Fruit fly (Drosophila melanogaster) whole organism, pupa: ENCODE measurements around the gene CG14304.
A peak's percentile ranks its signal among the peaks of the same experiment; 100 is the strongest.

ENCODE experiments used
- CG10348 ChIP-seq: fragments of 200-800 bp; sonication (Bioruptor generic); IDR thresholded peaks from 2 replicates; pipeline ENCODE4 v1.3.6; 2022; ENCODE audit warnings: missing biosample characterization, missing genetic modification characterization
- CG12605 ChIP-seq: fragments of 200-800 bp; sonication (Bioruptor generic); IDR thresholded peaks from 2 replicates; pipeline ENCODE4 v1.3.6; 2022; ENCODE audit warnings: missing biosample characterization, missing genetic modification characterization
- CG13204 ChIP-seq: fragments of 200-800 bp; sonication (Bioruptor generic); optimal IDR thresholded peaks from 2 replicates; lab custom pipeline; 2018; ENCODE audit warnings: missing biosample characterization, mild to moderate bottlenecking, missing genetic modification characterization, moderate library complexity
- CG14655 ChIP-seq: fragments of 200-800 bp; sonication (Bioruptor generic); optimal IDR thresholded peaks from 3 replicates; lab custom pipeline; 2017; ENCODE audit warnings: mild to moderate bottlenecking, missing biosample characterization, missing genetic modification reagents, missing genetic modification characterization
- CG15710 ChIP-seq: fragments of 200-800 bp; sonication (Bioruptor generic); optimal IDR thresholded peaks from 2 replicates; lab custom pipeline; 2018; ENCODE audit warnings: missing biosample characterization, mild to moderate bottlenecking, missing genetic modification characterization, moderate library complexity
- CG17806 ChIP-seq: fragments of 200-800 bp; sonication (Bioruptor generic); optimal IDR thresholded peaks from 2 replicates; lab custom pipeline; 2018; ENCODE audit warnings: missing biosample characterization, mild to moderate bottlenecking, missing genetic modification characterization, moderate library complexity
- CG32121 ChIP-seq: fragments of 200-800 bp; sonication (Bioruptor generic); IDR thresholded peaks from 2 replicates; pipeline ENCODE4 v1.3.6; 2022; ENCODE audit warnings: missing biosample characterization, missing genetic modification characterization
- CG34367 ChIP-seq: fragments of 200-800 bp; sonication (Bioruptor generic); optimal IDR thresholded peaks from 2 replicates; lab custom pipeline; 2018; ENCODE audit warnings: missing biosample characterization, mild to moderate bottlenecking, missing genetic modification characterization
- CG4496 ChIP-seq: fragments of 200-800 bp; sonication (Bioruptor generic); IDR thresholded peaks from 3 replicates; pipeline ENCODE4 v1.3.6; 2022; ENCODE audit warnings: missing biosample characterization, missing genetic modification characterization
- CG8159 ChIP-seq: fragments of 200-800 bp; sonication (Bioruptor generic); optimal IDR thresholded peaks from 3 replicates; lab custom pipeline; 2018; ENCODE audit warnings: missing biosample characterization, mild to moderate bottlenecking, missing genetic modification characterization, moderate library complexity
- CG8301 ChIP-seq: fragments of 200-800 bp; sonication (Bioruptor generic); optimal IDR thresholded peaks from 2 replicates; lab custom pipeline; 2018; ENCODE audit warnings: missing biosample characterization, mild to moderate bottlenecking, missing genetic modification characterization
- CG9948 ChIP-seq: fragments of 200-800 bp; sonication (Bioruptor generic); optimal IDR thresholded peaks from 2 replicates; lab custom pipeline; 2018; ENCODE audit warnings: missing biosample characterization, mild to moderate bottlenecking, missing genetic modification characterization, moderate library complexity
- D1 ChIP-seq: fragments of 200-800 bp; sonication (Bioruptor generic); optimal IDR thresholded peaks from 2 replicates; lab custom pipeline; 2018; ENCODE audit warnings: missing biosample characterization, mild to moderate bottlenecking, missing genetic modification characterization, moderate library complexity
- EcR ChIP-seq: fragments of 200-800 bp; sonication (Bioruptor generic); optimal IDR thresholded peaks from 3 replicates; lab custom pipeline; 2019; ENCODE audit warnings: missing biosample characterization, missing genetic modification characterization, mild to moderate bottlenecking, moderate library complexity, missing genetic modification reagents
- Ets98B ChIP-seq: fragments of 200-800 bp; sonication (Bioruptor generic); IDR thresholded peaks from 2 replicates; pipeline ENCODE4 v1.3.6; 2022; ENCODE audit warnings: missing biosample characterization, missing genetic modification characterization
- Pif1A ChIP-seq: fragments of 200-800 bp; sonication (Bioruptor generic); optimal IDR thresholded peaks from 3 replicates; lab custom pipeline; 2016; ENCODE audit warnings: missing biosample characterization, missing genetic modification characterization
- Pif1B ChIP-seq: fragments of 200-800 bp; sonication (Bioruptor generic); optimal IDR thresholded peaks from 3 replicates; lab custom pipeline; 2016; ENCODE audit warnings: missing biosample characterization, missing genetic modification characterization
- Snoo ChIP-seq: fragments of 200-800 bp; sonication (Bioruptor generic); optimal IDR thresholded peaks from 3 replicates; lab custom pipeline; 2017; ENCODE audit warnings: missing biosample characterization, mild to moderate bottlenecking, missing genetic modification characterization, inconsistent platforms
- fd96Ca ChIP-seq: fragments of 200-800 bp; sonication (Bioruptor generic); IDR thresholded peaks from 3 replicates; pipeline ENCODE4 v1.3.6; 2022; ENCODE audit warnings: missing biosample characterization, missing genetic modification characterization
- gl ChIP-seq: fragments of 200-800 bp; sonication (Bioruptor generic); optimal IDR thresholded peaks from 2 replicates; lab custom pipeline; 2018; ENCODE audit warnings: missing biosample characterization, mild to moderate bottlenecking, missing genetic modification characterization
- rn ChIP-seq: fragments of 200-800 bp; sonication (Bioruptor generic); IDR thresholded peaks from 2 replicates; pipeline ENCODE4 v1.3.6; 2022; ENCODE audit warnings: missing biosample characterization, missing genetic modification characterization

The CG14304 gene

dm6 chr3R:18665061-18665460 is 43.9 kb upstream of the CG14304 start, which contains the start of gene CG31231:
TSS of gene CG31231 (plus strand) at chr3R:18665361.
- no peak for TF ChIP-seq fd96Ca (GFP tag; lab: Robert Waterston, UW)
- no peak for TF ChIP-seq CG12605 (GFP tag; lab: Robert Waterston, UW)
- TF ChIP-seq CG32121 (GFP tag; lab: Robert Waterston, UW) = no peak
- TF ChIP-seq CG9948 (tag; lab: Kevin White, UChicago) = no peak
- no peak for TF ChIP-seq EcR (GFP tag; lab: Kevin White, UChicago)
- TF ChIP-seq CG17806 = no peak
- no peak for TF ChIP-seq D1 (tag; lab: Kevin White, UChicago)
- TF ChIP-seq Snoo (tag; lab: Kevin White, UChicago) = no peak
- TF ChIP-seq Ets98B (GFP tag; lab: Robert Waterston, UW) = no peak
- TF ChIP-seq CG10348 (GFP tag; lab: Robert Waterston, UW) = no peak
- TF ChIP-seq gl (tag; lab: Kevin White, UChicago) = no peak
- no peak for TF ChIP-seq CG8159
- no peak for TF ChIP-seq rn (GFP tag; lab: Robert Waterston, UW)
- TF ChIP-seq CG4496 (GFP tag; lab: Robert Waterston, UW) = no peak
- no peak for TF ChIP-seq CG34367 (tag; lab: Kevin White, UChicago)
- TF ChIP-seq CG8301 (tag; lab: Kevin White, UChicago) = no peak
- no peak for TF ChIP-seq Pif1B (GFP tag; lab: Kevin White, UChicago)

- TF ChIP-seq CG4496 (GFP tag; lab: Robert Waterston, UW) (0 out of 3 replicates have a peak, but pooled peaks have one; percentile 30), EcR (GFP tag; lab: Kevin White, UChicago) (peak; percentile 40), CG15710 (peak; percentile 3), CG17806 (no peak), rn (GFP tag; lab: Robert Waterston, UW) (no peak)
Measured at dm6 chr3R:18663525-18663924, 42.4 kb upstream of the CG14304 start, which contains the start of the genes Cpsf73 and Gos28. TSS of gene Cpsf73 (minus strand) at chr3R:18663552. TSS of gene Gos28 (plus strand) at chr3R:18663738.

- peak; percentile 54; the same call in 1 of the 2 replicates for TF ChIP-seq rn (GFP tag; lab: Robert Waterston, UW)
- peak; percentile 57 for TF ChIP-seq CG34367 (tag; lab: Kevin White, UChicago)
- TF ChIP-seq Pif1A (GFP tag; lab: Kevin White, UChicago) = no peak
- TF ChIP-seq Ets98B (GFP tag; lab: Robert Waterston, UW) = peak; percentile 76
- peak; percentile 65 for TF ChIP-seq CG8301 (tag; lab: Kevin White, UChicago)
- no peak for TF ChIP-seq D1 (tag; lab: Kevin White, UChicago)
- TF ChIP-seq CG10348 (GFP tag; lab: Robert Waterston, UW) = peak; percentile 50; the same call in 1 of the 2 replicates
- no peak for TF ChIP-seq Pif1B (GFP tag; lab: Kevin White, UChicago)
- TF ChIP-seq CG4496 (GFP tag; lab: Robert Waterston, UW) = peak; percentile 83
- TF ChIP-seq EcR (GFP tag; lab: Kevin White, UChicago) = peak; percentile 84
- peak; percentile 71 for TF ChIP-seq Snoo (tag; lab: Kevin White, UChicago)
- no peak for TF ChIP-seq CG13204 (GFP tag; lab: Kevin White, UChicago)
- no peak for TF ChIP-seq CG12605 (GFP tag; lab: Robert Waterston, UW)
- no peak for TF ChIP-seq fd96Ca (GFP tag; lab: Robert Waterston, UW)
- peak; percentile 75 for TF ChIP-seq CG8159
- TF ChIP-seq gl (tag; lab: Kevin White, UChicago) = peak; percentile 2
- TF ChIP-seq CG32121 (GFP tag; lab: Robert Waterston, UW) = peak; percentile 76
- TF ChIP-seq CG9948 (tag; lab: Kevin White, UChicago) = peak; percentile 61
- TF ChIP-seq CG15710 = peak; percentile 77
- TF ChIP-seq CG17806 = peak; percentile 76
- no peak for TF ChIP-seq CG14655 (GFP tag; lab: Kevin White, UChicago)
- TF ChIP-seq, all 21 proteins: peak for 14
Measured at dm6 chr3R:18658945-18659642, 38.0 kb upstream of the CG14304 start, which contains the start of the genes CG31224 and CstF64. TSS of gene CG31224 (minus strand) at chr3R:18659309. TSS of gene CstF64 (plus strand) at chr3R:18659618.

dm6 chr3R:18658380-18658944 is 37.3 kb upstream of the CG14304 start:
- TF ChIP-seq CG8301 (tag; lab: Kevin White, UChicago) (no peak), CG8159 (no peak), EcR (GFP tag; lab: Kevin White, UChicago) (peak; percentile 98)

DNA sequence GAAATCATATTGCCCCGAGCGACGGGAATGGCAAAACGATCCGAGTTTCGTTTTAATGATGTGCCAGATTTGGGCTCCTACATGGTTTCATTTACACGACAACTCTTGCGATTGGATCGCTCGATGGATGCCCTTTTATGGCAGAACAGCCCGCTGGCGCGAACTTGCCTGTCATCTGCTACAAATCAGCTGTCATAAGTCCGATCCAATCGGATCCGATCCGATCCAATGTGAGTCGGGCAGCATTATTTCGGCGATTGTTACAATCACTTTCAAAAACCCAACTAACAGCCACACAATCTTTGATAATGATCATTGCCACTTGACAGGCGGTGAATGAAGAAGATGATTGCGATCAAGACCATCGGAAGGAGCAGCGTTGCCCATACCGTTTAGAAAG is 22.5 kb upstream of the CG14304 start:
- TF ChIP-seq Snoo (tag; lab: Kevin White, UChicago) (no peak), CG34367 (tag; lab: Kevin White, UChicago) (no peak), EcR (GFP tag; lab: Kevin White, UChicago) (no peak), CG9948 (tag; lab: Kevin White, UChicago) (no peak), CG8159 (no peak), CG14655 (GFP tag; lab: Kevin White, UChicago) (no peak), CG12605 (GFP tag; lab: Robert Waterston, UW) (no peak), D1 (tag; lab: Kevin White, UChicago) (no peak), fd96Ca (GFP tag; lab: Robert Waterston, UW) (no peak), gl (tag; lab: Kevin White, UChicago) (no peak), CG32121 (GFP tag; lab: Robert Waterston, UW) (no peak), rn (GFP tag; lab: Robert Waterston, UW) (no peak), CG10348 (GFP tag; lab: Robert Waterston, UW) (no peak)
